Fruit fly (Drosophila melanogaster) whole organism: ENCODE measurements around the gene Nup35.

Experiments used
- CG8478 ChIP-seq: fragments of >200 bp; optimal IDR thresholded peaks from 2 replicates; lab custom pipeline; 2018; ENCODE audit warnings: inconsistent platforms
- Dll ChIP-seq: fragments of >200 bp; optimal IDR thresholded peaks from 2 replicates; lab custom pipeline; 2017
- pan ChIP-seq: fragments of >200 bp; optimal IDR thresholded peaks from 2 replicates; lab custom pipeline; 2017
- psq ChIP-seq: fragments of >200 bp; optimal IDR thresholded peaks from 2 replicates; lab custom pipeline; 2017
- usp ChIP-seq: fragments of >200 bp; optimal IDR thresholded peaks from 2 replicates; lab custom pipeline; 2017; ENCODE audit warnings: missing biosample characterization, missing genetic modification characterization, mixed read lengths

dm6 chrX:18676756-18677155 lies 28.8 kb downstream of the Nup35 start:
- TF ChIP-seq psq (lab: Kevin White, UChicago) (no peak), pan (lab: Kevin White, UChicago) (no peak), CG8478 (lab: Kevin White, UChicago) (no peak), usp (GFP tag; lab: Kevin White, UChicago) (no peak), Dll (lab: Kevin White, UChicago) (no peak)
